Worm (Caenorhabditis elegans): ENCODE results near the gene gtf-2E1.

gtf-2E1 gene

DNA sequence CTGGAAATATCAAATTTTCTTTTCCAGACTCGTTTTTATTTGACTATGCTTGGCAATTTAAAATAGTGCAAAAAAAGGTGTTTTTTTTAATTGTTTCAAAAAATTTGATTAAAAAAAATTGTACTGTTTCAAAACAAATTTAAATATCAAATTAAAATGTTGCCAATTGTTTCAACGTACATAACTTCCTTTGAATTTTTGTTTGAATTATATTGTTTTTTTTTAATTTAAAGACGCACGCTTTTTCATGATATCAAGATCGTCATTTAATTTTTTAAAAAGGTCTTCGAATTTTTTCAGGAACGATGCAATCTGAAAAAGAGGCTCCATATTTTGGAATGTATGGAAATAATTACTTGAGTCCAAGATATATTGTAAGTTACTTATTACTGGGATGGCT lies 31.6 kb upstream of the gtf-2E1 start, which contains the start of gene Y116A8B.4:
TSS of gene Y116A8B.4 (plus strand) at position 301 of the 400 bp plus-strand sequence.
- TF ChIP-seq skn-1 (tag; optimal IDR thresholded peaks at IDR 0.05) (no peak), zag-1 (tag; optimal IDR thresholded peaks at IDR 0.05) (no peak), pqm-1 (tag; optimal IDR thresholded peaks at IDR 0.05) (no peak), nhr-76 (tag; optimal IDR thresholded peaks at IDR 0.05) (no peak), ama-1 (optimal IDR thresholded peaks at IDR 0.05) (no peak), egl-5 (tag; optimal IDR thresholded peaks at IDR 0.05) (no peak), elt-3 (tag; optimal IDR thresholded peaks at IDR 0.05) (no peak), hmg-11 (tag; optimal IDR thresholded peaks at IDR 0.05) (no peak), mml-1 (tag; optimal IDR thresholded peaks at IDR 0.05) (no peak), fkh-10 (GFP tag; optimal IDR thresholded peaks at IDR 0.05) (no peak), ZK546.5 (tag; optimal IDR thresholded peaks at IDR 0.05) (no peak)

DNA sequence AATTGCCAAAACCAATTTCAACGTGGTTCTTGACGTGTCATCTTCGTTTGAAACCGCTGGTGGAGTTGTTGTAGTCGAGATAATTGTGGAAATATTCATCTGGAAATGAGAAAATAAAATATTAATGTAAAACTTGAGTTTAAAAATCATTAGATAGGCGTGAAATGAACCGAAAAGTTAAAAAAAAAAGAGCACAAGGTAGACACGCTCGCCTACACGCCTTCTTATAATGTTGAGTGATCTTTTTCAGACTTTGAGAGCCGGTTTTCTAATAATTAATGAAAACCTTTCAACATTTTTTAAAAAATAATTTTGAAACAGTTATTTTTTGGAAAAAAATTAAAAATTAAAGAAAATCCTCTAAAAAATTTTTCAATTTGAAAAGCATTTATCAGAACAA lies 24.1 kb upstream of the gtf-2E1 start, which contains the start of gene npr-32:
TSS of gene npr-32 (minus strand) at position 101 of the 400 bp plus-strand sequence.
- TF ChIP-seq nhr-76 (tag; optimal IDR thresholded peaks at IDR 0.05) (no peak), ceh-82 (tag; optimal IDR thresholded peaks at IDR 0.05) (no peak), nhr-23 (tag; optimal IDR thresholded peaks at IDR 0.05) (no peak), egl-5 (tag; optimal IDR thresholded peaks at IDR 0.05) (no peak), jun-1 (tag; optimal IDR thresholded peaks at IDR 0.05) (no peak), nhr-43 (tag; optimal IDR thresholded peaks at IDR 0.05; ENCODE audit: poor library complexity, severe bottlenecking) (no peak), elt-2 (tag; optimal IDR thresholded peaks at IDR 0.05) (no peak), fkh-2 (tag; optimal IDR thresholded peaks at IDR 0.05) (no peak), nhr-67 (tag; optimal IDR thresholded peaks at IDR 0.05) (no peak), pqm-1 (tag; optimal IDR thresholded peaks at IDR 0.05) (no peak), ZK546.5 (tag; optimal IDR thresholded peaks at IDR 0.05) (no peak), ceh-9 (tag; optimal IDR thresholded peaks at IDR 0.05) (no peak), tbx-2 (tag; optimal IDR thresholded peaks at IDR 0.05) (no peak), pha-4 (tag; optimal IDR thresholded peaks at IDR 0.05) (no peak), nhr-77 (tag; optimal IDR thresholded peaks at IDR 0.05) (no peak), mdl-1 (tag; optimal IDR thresholded peaks at IDR 0.05) (no peak), ztf-11 (tag; optimal IDR thresholded peaks at IDR 0.05) (no peak)

DNA sequence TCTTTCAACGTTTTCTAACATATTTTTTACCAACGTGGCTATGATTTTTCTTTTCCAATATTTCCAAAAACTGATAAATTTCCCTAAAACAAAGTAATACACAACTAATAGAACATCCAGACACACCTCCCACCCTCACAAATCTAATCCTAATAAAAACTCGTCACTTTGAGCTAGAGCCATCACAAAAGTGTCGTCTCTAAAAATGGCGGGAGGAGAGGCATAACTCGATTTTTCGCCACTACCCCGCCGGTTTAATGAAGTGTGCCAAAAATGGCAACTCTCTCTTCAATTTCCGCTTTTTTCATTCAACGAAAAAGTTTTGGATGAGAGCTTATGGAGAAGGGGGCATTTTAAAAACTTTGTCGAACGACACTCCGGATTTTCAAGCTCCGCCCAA lies 22.2 kb upstream of the gtf-2E1 start:
- no peak for TF ChIP-seq hmg-11 (tag; optimal IDR thresholded peaks at IDR 0.05)
- TF ChIP-seq nfya-1 (tag; optimal IDR thresholded peaks at IDR 0.05; ENCODE audit: insufficient read depth), result no peak
- TF ChIP-seq lin-15B (tag; optimal IDR thresholded peaks at IDR 0.05), result no peak
- TF ChIP-seq nhr-237 (tag; optimal IDR thresholded peaks at IDR 0.05), result no peak
- no peak for TF ChIP-seq nhr-11 (tag; optimal IDR thresholded peaks at IDR 0.05)
- TF ChIP-seq fkh-10 (GFP tag; optimal IDR thresholded peaks at IDR 0.05), result no peak
- TF ChIP-seq elt-2 (tag; optimal IDR thresholded peaks at IDR 0.05), result no peak
- no peak for TF ChIP-seq nhr-28 (tag; optimal IDR thresholded peaks at IDR 0.05)
- TF ChIP-seq pqm-1 (tag; optimal IDR thresholded peaks at IDR 0.05), result no peak
- TF ChIP-seq nhr-43 (tag; optimal IDR thresholded peaks at IDR 0.05; ENCODE audit: poor library complexity, severe bottlenecking), result no peak
- TF ChIP-seq elt-1 (tag; optimal IDR thresholded peaks at IDR 0.05), result no peak
- no peak for TF ChIP-seq ztf-11 (tag; optimal IDR thresholded peaks at IDR 0.05)
- no peak for TF ChIP-seq mml-1 (tag; optimal IDR thresholded peaks at IDR 0.05)

DNA sequence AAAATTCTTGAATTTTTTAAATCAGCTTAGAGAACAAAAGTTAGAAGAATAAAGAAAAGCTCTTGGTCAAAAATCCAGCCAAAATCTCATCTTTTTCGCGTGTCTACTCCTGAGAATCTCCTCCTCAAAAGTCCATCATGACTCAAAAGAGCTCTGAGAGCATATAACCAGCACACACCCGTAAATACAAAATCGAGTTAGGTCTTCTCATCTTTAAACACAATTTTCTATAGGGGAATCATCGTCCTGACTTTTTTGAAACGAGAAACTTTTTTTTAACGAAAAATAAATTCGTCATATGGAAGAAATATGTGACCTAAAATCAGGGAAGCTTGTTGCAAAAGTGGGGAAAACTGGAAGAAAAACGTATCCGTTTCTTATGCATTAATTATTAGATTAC lies 21.6 kb upstream of the gtf-2E1 start:
- TF ChIP-seq fkh-10 (GFP tag; optimal IDR thresholded peaks at IDR 0.05), result peak; percentile 87
- no peak for TF ChIP-seq egl-27 (tag; optimal IDR thresholded peaks at IDR 0.05)
- TF ChIP-seq lin-39 (tag; optimal IDR thresholded peaks at IDR 0.05), result no peak

DNA sequence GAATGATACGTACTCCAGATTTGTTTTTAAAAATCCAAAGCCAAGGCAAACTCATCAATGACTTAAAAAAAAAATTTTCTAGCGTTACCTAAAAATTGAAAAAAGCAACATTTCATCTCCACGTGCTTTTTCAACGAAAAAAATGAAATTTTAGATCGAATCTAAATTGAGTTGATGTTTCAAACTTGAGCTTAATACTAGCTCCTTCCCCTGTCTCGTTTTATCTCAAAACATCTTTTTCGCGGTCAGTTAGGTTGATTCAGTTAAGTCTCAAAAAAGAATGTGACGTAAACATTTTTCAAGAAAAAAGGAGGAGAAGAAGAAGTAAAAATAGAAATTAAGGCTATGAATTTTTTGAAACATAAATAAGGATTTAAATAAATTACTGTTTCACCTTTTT lies 18.1 kb upstream of the gtf-2E1 start:
- TF ChIP-seq nfya-1 (tag; optimal IDR thresholded peaks at IDR 0.05; ENCODE audit: insufficient read depth) (no peak), ceh-82 (tag; optimal IDR thresholded peaks at IDR 0.05) (no peak), nhr-43 (tag; optimal IDR thresholded peaks at IDR 0.05; ENCODE audit: poor library complexity, severe bottlenecking) (no peak), skn-1 (tag; optimal IDR thresholded peaks at IDR 0.05) (no peak), unc-62 (GFP tag; optimal IDR thresholded peaks at IDR 0.05) (no peak), nhr-237 (tag; optimal IDR thresholded peaks at IDR 0.05) (no peak), elt-1 (tag; optimal IDR thresholded peaks at IDR 0.05) (no peak), fkh-10 (GFP tag; optimal IDR thresholded peaks at IDR 0.05) (peak; percentile 41)
